Worm (Caenorhabditis elegans) whole organism, L2 larva: Measurements from ENCODE around the gene ZK899.2.

Experiments used
- C34F6.9 ChIP-seq: fragments of 150-350 bp; optimal IDR thresholded peaks from 2 replicates; lab custom pipeline; 2014; ENCODE audit warnings: missing biosample characterization, missing genetic modification characterization
- ZK546.5 ChIP-seq: sonication (generic microtip); optimal IDR thresholded peaks from 2 replicates; lab custom pipeline; 2017; ENCODE audit warnings: missing biosample characterization, missing genetic modification characterization
- aly-2 ChIP-seq: fragments of 150-350 bp; optimal IDR thresholded peaks from 2 replicates; lab custom pipeline; 2014; ENCODE audit warnings: missing biosample characterization, missing genetic modification characterization
- ama-1 ChIP-seq: fragments of 150-350 bp; optimal IDR thresholded peaks from 2 replicates; lab custom pipeline; 2018; ENCODE audit warnings: inconsistent platforms
- blmp-1 ChIP-seq: sonication (generic microtip); optimal IDR thresholded peaks from 2 replicates; lab custom pipeline; 2017; ENCODE audit warnings: missing genetic modification characterization, mild to moderate bottlenecking, missing compliant biosample characterization, antibody characterized with exemption, moderate library complexity; ENCODE audit not compliant: insufficient read depth
- ceh-82 ChIP-seq: fragments of 150-350 bp; optimal IDR thresholded peaks from 2 replicates; lab custom pipeline; 2014; ENCODE audit warnings: missing biosample characterization, missing genetic modification characterization
- crh-2 ChIP-seq: sonication (generic microtip); optimal IDR thresholded peaks from 2 replicates; lab custom pipeline; 2017; ENCODE audit warnings: missing biosample characterization, missing genetic modification characterization
- mdl-1 ChIP-seq, 2 experiments: fragments of 150-350 bp in 1 of 2; sonication (generic microtip) in 1 of 2; optimal IDR thresholded peaks; 2 replicates each; lab custom pipeline; 2017; ENCODE audit warnings: missing biosample characterization in 2 of 2, missing genetic modification characterization in 2 of 2
- nhr-21 ChIP-seq: fragments of 150-350 bp; optimal IDR thresholded peaks from 2 replicates; lab custom pipeline; 2014; ENCODE audit warnings: missing biosample characterization, missing genetic modification characterization
- nhr-237 ChIP-seq: fragments of 150-350 bp; optimal IDR thresholded peaks from 2 replicates; lab custom pipeline; 2014; ENCODE audit warnings: missing biosample characterization, missing genetic modification characterization
- nhr-25 ChIP-seq: fragments of 150-350 bp; sonication (generic microtip); optimal IDR thresholded peaks from 3 replicates; lab custom pipeline; 2014; ENCODE audit warnings: missing biosample characterization, missing genetic modification characterization
- sma-3 ChIP-seq: sonication (generic microtip); optimal IDR thresholded peaks from 2 replicates; lab custom pipeline; 2016; ENCODE audit warnings: missing genetic modification reagents, missing genetic modification characterization, missing compliant biosample characterization

ZK899.2 gene

DNA sequence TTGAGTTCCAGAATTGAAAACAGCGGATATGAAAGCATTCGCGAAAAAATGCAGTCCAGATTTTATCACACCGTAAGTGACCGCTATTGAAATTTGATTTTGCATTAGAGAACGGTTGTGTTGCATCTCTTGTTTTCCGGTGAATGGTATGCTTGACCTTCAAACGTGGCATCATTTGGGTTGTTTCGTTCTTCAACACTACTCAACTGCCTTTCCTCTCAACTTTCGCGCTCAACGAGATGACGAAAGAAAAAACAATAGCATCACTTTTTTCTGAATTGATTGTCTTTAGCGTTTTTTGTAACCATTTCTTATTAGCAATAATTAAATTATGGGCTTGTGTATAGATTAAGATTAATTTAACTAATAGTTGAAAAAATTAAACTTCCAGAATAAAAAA lies 49.3 kb downstream of the ZK899.2 start:
- TF ChIP-seq C34F6.9 = no peak
- peak; percentile 39 for TF ChIP-seq crh-2
- no peak for TF ChIP-seq ZK546.5
- no peak for TF ChIP-seq nhr-237 (tag; lab: Kevin White, UChicago)
- TF ChIP-seq aly-2 (tag; lab: Kevin White, UChicago) = no peak
- TF ChIP-seq ceh-82 = no peak
- no peak for TF ChIP-seq ama-1
- TF ChIP-seq, all 48 proteins: peak for 1

DNA sequence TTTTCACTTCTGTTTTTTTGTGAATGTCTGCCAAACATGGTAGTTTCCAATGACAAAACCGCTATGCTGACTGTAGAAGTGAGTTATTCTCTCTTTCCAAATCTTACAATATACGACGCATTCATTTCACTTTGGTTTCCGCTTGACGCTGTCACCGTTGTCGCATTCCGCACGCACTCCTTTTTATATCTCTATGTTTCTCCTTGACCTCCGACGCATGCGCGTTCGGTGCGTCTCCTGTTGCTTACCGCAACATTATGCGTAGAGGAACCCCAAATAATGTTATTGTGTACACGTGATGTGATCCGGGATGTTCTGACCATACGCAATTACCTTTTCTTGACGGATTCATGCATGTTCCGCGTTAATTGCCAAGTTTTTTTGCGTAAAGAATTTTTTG lies 49.8 kb downstream of the ZK899.2 start:
- TF ChIP-seq nhr-25 (tag; lab: Kevin White, UChicago) = peak; percentile 38
- TF ChIP-seq blmp-1 (tag; lab: Kevin White, UChicago) = peak; percentile 38
- TF ChIP-seq sma-3 = peak; percentile 19
- peak; percentile 66 for TF ChIP-seq nhr-21 (tag; lab: Kevin White, UChicago)
- no peak for TF ChIP-seq ZK546.5
- peak in 1 of 2 experiments; percentile 0 for TF ChIP-seq mdl-1 (tag; optimal IDR thresholded peaks at IDR 0.05; lab: Kevin White, UChicago)
